Fruit fly (Drosophila melanogaster) whole organism, embryonic: ENCODE measurements around the gene Pex16.
A peak's percentile ranks its signal among the peaks of the same experiment; 100 is the strongest.

Experiments used
- Adf1 ChIP-seq: fragments of 200-800 bp; sonication (Bioruptor generic); IDR thresholded peaks from 2 replicates; pipeline ENCODE4 v1.3.6; 2022; ENCODE audit warnings: missing biosample characterization, missing genetic modification characterization
- CG10366 ChIP-seq: fragments of 200-800 bp; sonication (Bioruptor generic); IDR thresholded peaks from 2 replicates; pipeline ENCODE4 v1.3.6; 2022; ENCODE audit warnings: missing biosample characterization, missing genetic modification characterization
- CG12071 ChIP-seq: fragments of 200-800 bp; sonication (Bioruptor generic); optimal IDR thresholded peaks from 3 replicates; lab custom pipeline; 2018; ENCODE audit warnings: missing biosample characterization, mild to moderate bottlenecking, missing genetic modification characterization
- CG12299 ChIP-seq: fragments of 200-800 bp; sonication (Bioruptor generic); optimal IDR thresholded peaks from 2 replicates; lab custom pipeline; 2018; ENCODE audit warnings: missing biosample characterization, mild to moderate bottlenecking, missing genetic modification characterization
- CG12391 ChIP-seq: fragments of 200-800 bp; sonication (Bioruptor generic); optimal IDR thresholded peaks from 3 replicates; lab custom pipeline; 2018; ENCODE audit warnings: missing biosample characterization, mild to moderate bottlenecking, missing genetic modification characterization, moderate library complexity
- CG13296 ChIP-seq: fragments of 200-800 bp; sonication (Bioruptor generic); optimal IDR thresholded peaks from 3 replicates; lab custom pipeline; 2018; ENCODE audit warnings: missing biosample characterization, mild to moderate bottlenecking, missing genetic modification characterization
- CG14710 ChIP-seq: fragments of 200-800 bp; sonication (Bioruptor generic); optimal IDR thresholded peaks from 3 replicates; lab custom pipeline; 2019; ENCODE audit warnings: missing biosample characterization, mild to moderate bottlenecking, missing genetic modification characterization, moderate library complexity
- CG14860 ChIP-seq: fragments of 200-800 bp; sonication (Bioruptor generic); IDR thresholded peaks from 3 replicates; pipeline ENCODE4 v1.3.6; 2022; ENCODE audit warnings: missing biosample characterization, missing genetic modification characterization; ENCODE audit not compliant: partially characterized antibody
- CG15696 ChIP-seq: fragments of 200-800 bp; sonication (Bioruptor generic); optimal IDR thresholded peaks from 2 replicates; lab custom pipeline; 2019; ENCODE audit warnings: missing biosample characterization, mild to moderate bottlenecking, missing genetic modification characterization, moderate library complexity
- CG16779 ChIP-seq: fragments of 200-800 bp; sonication (Bioruptor generic); IDR thresholded peaks from 2 replicates; pipeline ENCODE4 v1.3.6; 2022; ENCODE audit warnings: missing biosample characterization, missing genetic modification characterization
- CG16813 ChIP-seq: fragments of 200-800 bp; sonication (Bioruptor generic); IDR thresholded peaks from 3 replicates; pipeline ENCODE4 v1.3.6; 2022; ENCODE audit warnings: missing biosample characterization, missing genetic modification characterization; ENCODE audit not compliant: partially characterized antibody
- CG1832 ChIP-seq: fragments of 200-800 bp; sonication (Bioruptor generic); optimal IDR thresholded peaks from 2 replicates; lab custom pipeline; 2017; ENCODE audit warnings: missing biosample characterization, mild to moderate bottlenecking, missing genetic modification characterization, inconsistent platforms
- CG18476 ChIP-seq: fragments of 200-800 bp; sonication (Bioruptor generic); optimal IDR thresholded peaks from 2 replicates; lab custom pipeline; 2016; ENCODE audit warnings: missing biosample characterization, mild to moderate bottlenecking, missing genetic modification characterization
- CG2199 ChIP-seq: fragments of 200-800 bp; sonication (Bioruptor generic); IDR thresholded peaks from 3 replicates; pipeline ENCODE4 v1.3.6; 2022; ENCODE audit warnings: missing biosample characterization, missing genetic modification characterization
- CG34376 ChIP-seq: fragments of 200-800 bp; sonication (Bioruptor generic); optimal IDR thresholded peaks from 2 replicates; lab custom pipeline; 2018; ENCODE audit warnings: missing biosample characterization, mild to moderate bottlenecking, missing genetic modification characterization
- CG7372 ChIP-seq: fragments of 200-800 bp; sonication (Bioruptor generic); IDR thresholded peaks from 2 replicates; pipeline ENCODE4 v1.3.6; 2022; ENCODE audit warnings: missing biosample characterization, missing genetic modification characterization
- CG7987 ChIP-seq: fragments of 200-800 bp; sonication (Bioruptor generic); optimal IDR thresholded peaks from 2 replicates; lab custom pipeline; 2018; ENCODE audit warnings: missing biosample characterization, mild to moderate bottlenecking, missing genetic modification characterization, moderate library complexity
- CG8765 ChIP-seq: fragments of 200-800 bp; sonication (Bioruptor generic); IDR thresholded peaks from 2 replicates; pipeline ENCODE4 v1.3.6; 2022; ENCODE audit warnings: missing biosample characterization, missing genetic modification characterization
- Dad ChIP-seq: fragments of 200-800 bp; sonication (Bioruptor generic); optimal IDR thresholded peaks from 3 replicates; lab custom pipeline; 2016; ENCODE audit warnings: missing biosample characterization, missing genetic modification characterization
- Dip3 ChIP-seq: fragments of 200-800 bp; sonication (Bioruptor generic); optimal IDR thresholded peaks from 3 replicates; lab custom pipeline; 2016; ENCODE audit warnings: missing biosample characterization, missing genetic modification characterization
- Doc2 ChIP-seq: fragments of 200-800 bp; sonication (Bioruptor generic); IDR thresholded peaks from 2 replicates; pipeline ENCODE4 v1.3.6; 2022; ENCODE audit warnings: missing biosample characterization, missing genetic modification characterization
- Fer3 ChIP-seq: fragments of 200-800 bp; sonication (Bioruptor generic); optimal IDR thresholded peaks from 2 replicates; lab custom pipeline; 2018; ENCODE audit warnings: missing biosample characterization, mild to moderate bottlenecking, missing genetic modification characterization, moderate library complexity
- MTF-1 ChIP-seq: fragments of 200-800 bp; sonication (Bioruptor generic); optimal IDR thresholded peaks from 2 replicates; lab custom pipeline; 2018; ENCODE audit warnings: missing biosample characterization, mild to moderate bottlenecking, missing genetic modification characterization, borderline replicate concordance
- Max ChIP-seq: fragments of 200-800 bp; sonication (Bioruptor generic); optimal IDR thresholded peaks from 2 replicates; lab custom pipeline; 2016; ENCODE audit warnings: missing biosample characterization, mild to moderate bottlenecking, missing genetic modification characterization
- Med ChIP-seq: fragments of 200-800 bp; sonication (Bioruptor generic); peaks from one replicate; lab custom pipeline; 2016; ENCODE audit warnings: missing biosample characterization, missing genetic modification characterization, mild to moderate bottlenecking, inconsistent platforms, moderate library complexity
- Nf-YC ChIP-seq: fragments of 200-800 bp; optimal IDR thresholded peaks from 3 replicates; lab custom pipeline; 2019; ENCODE audit warnings: missing biosample characterization, mild to moderate bottlenecking, missing genetic modification characterization, moderate library complexity
- Taf1 ChIP-seq: fragments of 200-800 bp; sonication (Bioruptor generic); IDR thresholded peaks from 2 replicates; pipeline ENCODE4 v1.3.6; 2022; ENCODE audit warnings: missing biosample characterization, missing genetic modification characterization
- amos ChIP-seq: fragments of 200-800 bp; sonication (Bioruptor generic); IDR thresholded peaks from 2 replicates; pipeline ENCODE4 v1.3.6; 2022; ENCODE audit warnings: missing biosample characterization, missing genetic modification characterization; ENCODE audit not compliant: partially characterized antibody
- ap ChIP-seq: fragments of 200-800 bp; sonication (Bioruptor generic); IDR thresholded peaks from 2 replicates; pipeline ENCODE4 v1.3.6; 2022; ENCODE audit warnings: missing biosample characterization, missing genetic modification characterization
- bab2 ChIP-seq: fragments of 200-800 bp; sonication (Bioruptor generic); optimal IDR thresholded peaks from 2 replicates; lab custom pipeline; 2016; ENCODE audit warnings: missing biosample characterization, missing genetic modification characterization
- chn ChIP-seq: fragments of 200-800 bp; sonication (Bioruptor generic); optimal IDR thresholded peaks from 2 replicates; lab custom pipeline; 2016; ENCODE audit warnings: missing biosample characterization, missing genetic modification characterization
- dimm ChIP-seq: fragments of 200-800 bp; sonication (Bioruptor generic); IDR thresholded peaks from 2 replicates; pipeline ENCODE4 v1.3.6; 2022; ENCODE audit warnings: missing biosample characterization, missing genetic modification characterization
- dmrt11E ChIP-seq: fragments of 200-800 bp; sonication (Bioruptor generic); optimal IDR thresholded peaks from 3 replicates; lab custom pipeline; 2018; ENCODE audit warnings: missing biosample characterization, mild to moderate bottlenecking, missing genetic modification characterization, moderate library complexity
- gem ChIP-seq: fragments of 200-800 bp; sonication (Bioruptor generic); optimal IDR thresholded peaks from 2 replicates; lab custom pipeline; 2019; ENCODE audit warnings: missing biosample characterization, mild to moderate bottlenecking, missing genetic modification characterization, moderate library complexity
- gro ChIP-seq: fragments of 200-800 bp; sonication (Bioruptor generic); optimal IDR thresholded peaks from 2 replicates; lab custom pipeline; 2016; ENCODE audit warnings: missing biosample characterization, missing genetic modification characterization
- hkb ChIP-seq, 2 experiments: fragments of 200-800 bp in 1 of 2; fragments of >200 bp in 1 of 2; sonication (Bioruptor generic) in 1 of 2; IDR thresholded peaks in 1 of 2; optimal IDR thresholded peaks in 1 of 2; 2 replicates each; pipeline versions ENCODE4 v1.3.6 to Lab custom; 2017 to 2022; ENCODE audit warnings: missing biosample characterization in 1 of 2, missing genetic modification characterization in 1 of 2
- jing ChIP-seq: fragments of 200-800 bp; sonication (Bioruptor generic); optimal IDR thresholded peaks from 2 replicates; lab custom pipeline; 2018; ENCODE audit warnings: missing biosample characterization, mild to moderate bottlenecking, missing genetic modification characterization
- lbe ChIP-seq: fragments of 200-800 bp; sonication (Bioruptor generic); optimal IDR thresholded peaks from 2 replicates; lab custom pipeline; 2016; ENCODE audit warnings: missing biosample characterization, mild to moderate bottlenecking, missing genetic modification characterization
- nerfin-2 ChIP-seq: fragments of 200-800 bp; sonication (Bioruptor generic); IDR thresholded peaks from 2 replicates; pipeline ENCODE4 v1.3.6; 2022; ENCODE audit warnings: missing biosample characterization, missing genetic modification characterization; ENCODE audit not compliant: partially characterized antibody
- ranshi ChIP-seq: fragments of 200-800 bp; sonication (Bioruptor generic); IDR thresholded peaks from 2 replicates; pipeline ENCODE4 v1.3.6; 2022; ENCODE audit warnings: missing biosample characterization, missing genetic modification characterization
- row ChIP-seq: fragments of 200-800 bp; sonication (Bioruptor generic); IDR thresholded peaks from 3 replicates; pipeline ENCODE4 v1.3.6; 2022; ENCODE audit warnings: missing biosample characterization, missing genetic modification characterization
- shn ChIP-seq: fragments of 200-800 bp; sonication (Bioruptor generic); optimal IDR thresholded peaks from 3 replicates; lab custom pipeline; 2016; ENCODE audit warnings: missing biosample characterization, missing genetic modification characterization
- slp2 ChIP-seq: fragments of 200-800 bp; sonication (Bioruptor generic); optimal IDR thresholded peaks from 2 replicates; lab custom pipeline; 2016; ENCODE audit warnings: missing biosample characterization, missing genetic modification characterization
- so ChIP-seq: fragments of 200-800 bp; sonication (Bioruptor generic); IDR thresholded peaks from 3 replicates; pipeline ENCODE4 v1.3.6; 2022; ENCODE audit warnings: missing biosample characterization, missing genetic modification characterization
- tll ChIP-seq, 2 experiments: fragments of 200-800 bp in 1 of 2; fragments of >200 bp in 1 of 2; sonication (Bioruptor generic) in 1 of 2; optimal IDR thresholded peaks; 2 replicates each; lab custom pipeline; 2017 to 2019; ENCODE audit warnings: missing biosample characterization in 2 of 2, missing genetic modification characterization in 2 of 2, mild to moderate bottlenecking in 1 of 2, moderate library complexity in 1 of 2
- tna ChIP-seq: fragments of 200-800 bp; sonication (Bioruptor generic); IDR thresholded peaks from 2 replicates; pipeline ENCODE4 v1.3.6; 2022; ENCODE audit warnings: missing biosample characterization, missing genetic modification characterization; ENCODE audit not compliant: partially characterized antibody
- zen ChIP-seq: fragments of 200-800 bp; sonication (Bioruptor generic); optimal IDR thresholded peaks from 3 replicates; lab custom pipeline; 2018; ENCODE audit warnings: missing biosample characterization, mild to moderate bottlenecking, missing genetic modification characterization, moderate library complexity

The Pex16 gene

DNA sequence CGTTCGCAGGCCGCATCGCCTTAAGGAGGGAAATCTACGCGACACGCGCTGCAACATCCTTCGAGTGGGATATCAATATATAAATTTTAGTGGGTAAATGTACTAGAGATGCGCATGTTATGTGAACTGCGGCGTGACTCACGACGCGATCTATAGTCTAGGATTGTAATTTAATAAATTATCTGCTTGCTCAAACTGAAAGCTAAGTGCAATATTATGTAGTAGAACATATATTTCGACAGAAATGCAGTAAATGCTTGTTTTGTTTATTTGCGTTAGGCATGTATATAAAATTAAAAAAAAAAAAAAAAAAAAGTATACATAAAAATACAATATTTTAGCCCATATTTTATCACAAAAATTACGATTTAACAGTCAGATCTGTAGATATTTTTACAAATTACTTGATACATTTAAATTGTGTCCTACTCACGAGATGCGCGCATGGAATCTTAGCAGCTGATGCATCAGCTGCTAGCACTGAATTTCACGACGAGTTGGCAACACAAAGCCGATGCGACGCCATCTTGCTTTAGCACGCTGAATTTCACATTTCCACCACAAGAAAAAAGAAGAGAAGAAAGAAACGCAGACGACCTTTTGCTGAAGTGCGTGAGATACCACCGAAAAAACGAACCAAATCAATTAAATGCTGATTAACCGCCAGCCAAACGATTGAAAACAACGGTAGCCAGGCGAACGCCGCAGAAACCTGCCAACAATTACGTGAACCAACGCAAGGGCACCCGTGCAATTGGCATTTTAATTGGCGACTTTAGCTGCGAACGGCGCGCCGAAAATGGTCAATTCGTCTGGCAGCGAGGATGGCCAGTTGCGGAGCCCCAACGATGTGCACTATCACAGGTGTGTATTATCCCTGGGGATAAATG lies 6.8 kb downstream of the Pex16 start, which contains the start of the genes CG4042 and Pitslre (continued):
- TF ChIP-seq CG7372, result no peak
- no peak for TF ChIP-seq Med (GFP tag; lab: Kevin White, UChicago)
- TF ChIP-seq lbe, result peak; percentile 69
- no peak for TF ChIP-seq Fer3 (tag; lab: Kevin White, UChicago)
- TF ChIP-seq gem (tag; lab: Kevin White, UChicago), result peak; percentile 57
- TF ChIP-seq bab2 (GFP tag; lab: Kevin White, UChicago), result no peak
- TF ChIP-seq ap (GFP tag; lab: Robert Waterston, UW), result 0 out of 2 replicates have a peak, but pooled peaks have one; percentile 23
- peak; percentile 29 for TF ChIP-seq chn
- TF ChIP-seq tna, result no peak
- TF ChIP-seq gro (GFP tag; lab: Kevin White, UChicago), result no peak
- TF ChIP-seq Adf1, result peak; percentile 28; the same call in 1 of the 2 replicates
- TF ChIP-seq dmrt11E (tag; lab: Kevin White, UChicago), result peak; percentile 18
- TF ChIP-seq hkb (optimal IDR thresholded peaks at IDR 0.05; lab: Kevin White, UChicago), result no peak
- peak; percentile 16; the same call in 1 of the 2 replicates for TF ChIP-seq hkb (GFP tag; IDR thresholded peaks at IDR 0.05; lab: Robert Waterston, UW)
- peak; percentile 47 for TF ChIP-seq CG13296 (GFP tag; lab: Kevin White, UChicago)
- TF ChIP-seq CG12299, result no peak
- TF ChIP-seq CG8765 (GFP tag; lab: Robert Waterston, UW), result no peak
- TF ChIP-seq so (GFP tag; lab: Robert Waterston, UW), result no peak; the same call in 2 of the 3 replicates
- TF ChIP-seq CG16779 (GFP tag; lab: Robert Waterston, UW), result no peak
- TF ChIP-seq ranshi, result no peak
- no peak for TF ChIP-seq MTF-1 (GFP tag; lab: Kevin White, UChicago)
- peak; percentile 86 for TF ChIP-seq row (GFP tag; lab: Robert Waterston, UW)
- no peak for TF ChIP-seq tll (GFP tag; optimal IDR thresholded peaks at IDR 0.05; lab: Kevin White, UChicago)
- TF ChIP-seq zen (tag; lab: Kevin White, UChicago), result no peak
- TF ChIP-seq CG12391 (tag; lab: Kevin White, UChicago), result peak; percentile 38
- TF ChIP-seq amos (GFP tag; lab: Robert Waterston, UW), result peak; percentile 55
- TF ChIP-seq jing, result no peak
- peak; percentile 37 for TF ChIP-seq CG14710 (tag; lab: Kevin White, UChicago)
- no peak for TF ChIP-seq Dip3 (GFP tag; lab: Kevin White, UChicago)
- no peak for TF ChIP-seq dimm (GFP tag; lab: Robert Waterston, UW)
- TF ChIP-seq Taf1, result no peak
- peak; percentile 56; the same call in 1 of the 3 replicates for TF ChIP-seq CG14860 (GFP tag; lab: Robert Waterston, UW)
- TF ChIP-seq CG18476 (GFP tag; lab: Kevin White, UChicago), result no peak
- TF ChIP-seq CG16813, result peak; percentile 74; the same call in 2 of the 3 replicates
- no peak for TF ChIP-seq CG2199 (GFP tag; lab: Robert Waterston, UW)
- TF ChIP-seq CG34376, result no peak
- TF ChIP-seq CG10366 (GFP tag; lab: Robert Waterston, UW), result no peak
- no peak for TF ChIP-seq slp2
- TF ChIP-seq CG12071 (GFP tag; lab: Kevin White, UChicago), result no peak
- TF ChIP-seq Nf-YC, result peak; percentile 62
- no peak for TF ChIP-seq CG7987 (GFP tag; lab: Kevin White, UChicago)
- TF ChIP-seq nerfin-2 (GFP tag; lab: Robert Waterston, UW), result no peak
- TF ChIP-seq CG15696, result no peak
- TF ChIP-seq Doc2 (GFP tag; lab: Robert Waterston, UW), result no peak
- TF ChIP-seq shn, result peak; percentile 19
- no peak for TF ChIP-seq Dad (GFP tag; lab: Kevin White, UChicago)
- TF ChIP-seq Max (GFP tag; lab: Kevin White, UChicago), result peak; percentile 59
- TF ChIP-seq CG1832, result no peak
